Fruit fly (Drosophila melanogaster) whole organism, wandering third instar larva: ENCODE results near the gene CG15429.

ENCODE experiments used
- Abd-B ChIP-seq: fragments of >200 bp; optimal IDR thresholded peaks from 2 replicates; lab custom pipeline; 2017; ENCODE audit warnings: missing biosample characterization, missing genetic modification characterization
- CG32264 ChIP-seq: fragments of 200-800 bp; sonication (Bioruptor generic); optimal IDR thresholded peaks from 2 replicates; lab custom pipeline; 2016; ENCODE audit warnings: missing biosample characterization, missing genetic modification characterization
- CG9705 ChIP-seq: fragments of 200-800 bp; sonication (Bioruptor generic); optimal IDR thresholded peaks from 2 replicates; lab custom pipeline; 2018; ENCODE audit warnings: missing biosample characterization, mild to moderate bottlenecking, missing genetic modification characterization
- CrebA ChIP-seq: fragments of 200-800 bp; sonication (Bioruptor generic); optimal IDR thresholded peaks from 2 replicates; lab custom pipeline; 2016; ENCODE audit warnings: missing biosample characterization, mild to moderate bottlenecking, missing genetic modification characterization, borderline replicate concordance
- Dfd ChIP-seq: fragments of >200 bp; optimal IDR thresholded peaks from 2 replicates; lab custom pipeline; 2017; ENCODE audit warnings: missing biosample characterization, missing genetic modification characterization
- Dif ChIP-seq: fragments of 200-275, 200-300 bp; sonication (Bioruptor generic); optimal IDR thresholded peaks from 2 replicates; lab custom pipeline; 2018; ENCODE audit warnings: missing biosample characterization, missing genetic modification characterization; ENCODE audit not compliant: partially characterized antibody
- GATAd ChIP-seq: sonication (Bioruptor generic); optimal IDR thresholded peaks from 2 replicates; lab custom pipeline; 2016; ENCODE audit warnings: missing biosample characterization, missing genetic modification characterization
- HLH106 ChIP-seq: fragments of 200-800 bp; optimal IDR thresholded peaks from 3 replicates; lab custom pipeline; 2019; ENCODE audit warnings: missing biosample characterization, mild to moderate bottlenecking, missing genetic modification characterization, moderate library complexity
- Hnf4 ChIP-seq: fragments of 200-800 bp; sonication (Bioruptor generic); optimal IDR thresholded peaks from 2 replicates; lab custom pipeline; 2016; ENCODE audit warnings: missing biosample characterization, mild to moderate bottlenecking, missing genetic modification characterization
- Hr78 ChIP-seq: fragments of >200 bp; optimal IDR thresholded peaks from 2 replicates; lab custom pipeline; 2017; ENCODE audit warnings: missing biosample characterization, missing genetic modification characterization
- Hr83 ChIP-seq: fragments of 200-300 bp; sonication (Bioruptor generic); optimal IDR thresholded peaks from 2 replicates; lab custom pipeline; 2016; ENCODE audit warnings: missing biosample characterization, mild to moderate bottlenecking, missing genetic modification characterization, moderate library complexity; ENCODE audit not compliant: poor library complexity, severe bottlenecking
- Jra ChIP-seq: sonication (Bioruptor generic); optimal IDR thresholded peaks from 2 replicates; lab custom pipeline; 2016; ENCODE audit warnings: missing biosample characterization, missing genetic modification characterization
- Mio ChIP-seq: sonication (Bioruptor generic); optimal IDR thresholded peaks from 2 replicates; lab custom pipeline; 2016; ENCODE audit warnings: missing biosample characterization, missing genetic modification characterization
- Myc ChIP-seq: fragments of >200 bp; optimal IDR thresholded peaks from 2 replicates; lab custom pipeline; 2017
- N ChIP-seq: fragments of >200 bp; optimal IDR thresholded peaks from 2 replicates; lab custom pipeline; 2018; ENCODE audit warnings: missing biosample characterization, missing external identifiers, missing genetic modification characterization
- OdsH ChIP-seq: fragments of 200-800 bp; sonication (Bioruptor generic); optimal IDR thresholded peaks from 2 replicates; lab custom pipeline; 2016; ENCODE audit warnings: missing biosample characterization, mild to moderate bottlenecking, missing genetic modification characterization
- Rel ChIP-seq, 2 experiments: fragments of 200-800 bp; sonication (Bioruptor generic) in 1 of 2; optimal IDR thresholded peaks; 2 replicates in 1 of 2; 3 replicates in 1 of 2; lab custom pipeline; 2016 to 2019; ENCODE audit warnings: mild to moderate bottlenecking in 2 of 2, missing biosample characterization in 2 of 2, missing genetic modification characterization in 2 of 2, moderate library complexity in 1 of 2
- Sp1 ChIP-seq: fragments of 200-800 bp; sonication (Bioruptor generic); optimal IDR thresholded peaks from 3 replicates; lab custom pipeline; 2019; ENCODE audit warnings: missing biosample characterization, mild to moderate bottlenecking, missing genetic modification characterization, moderate library complexity
- Vsx2 ChIP-seq: fragments of 200-300, 225-300 bp; sonication (Bioruptor generic); optimal IDR thresholded peaks from 2 replicates; lab custom pipeline; 2018; ENCODE audit warnings: missing biosample characterization, missing genetic modification characterization; ENCODE audit not compliant: partially characterized antibody
- br ChIP-seq: fragments of 200-800 bp; sonication (Bioruptor generic); optimal IDR thresholded peaks from 2 replicates; lab custom pipeline; 2016; ENCODE audit warnings: missing biosample characterization, missing genetic modification characterization
- brk ChIP-seq: fragments of 200-800 bp; sonication (Bioruptor generic); optimal IDR thresholded peaks from 2 replicates; lab custom pipeline; 2016; ENCODE audit warnings: missing biosample characterization, mild to moderate bottlenecking, missing genetic modification characterization
- dl ChIP-seq, 2 experiments: fragments of 175-275, 200-275 bp in 1 of 2; fragments of 200-275 bp in 1 of 2; sonication (Bioruptor generic); optimal IDR thresholded peaks; lab custom pipeline; 2018; ENCODE audit warnings: mild to moderate bottlenecking in 2 of 2, missing biosample characterization in 2 of 2, missing genetic modification characterization in 2 of 2, moderate library complexity in 2 of 2; ENCODE audit not compliant: partially characterized antibody in 2 of 2, insufficient read depth in 1 of 2
- dmrt93B ChIP-seq: fragments of 200-800 bp; sonication (Bioruptor generic); optimal IDR thresholded peaks from 2 replicates; lab custom pipeline; 2018; ENCODE audit warnings: missing biosample characterization, mild to moderate bottlenecking, missing genetic modification characterization
- dsf ChIP-seq: sonication (Bioruptor generic); optimal IDR thresholded peaks from 2 replicates; lab custom pipeline; 2016; ENCODE audit warnings: missing biosample characterization, missing genetic modification characterization, borderline replicate concordance
- ey ChIP-seq: fragments of 200-800 bp; sonication (Bioruptor generic); optimal IDR thresholded peaks from 2 replicates; lab custom pipeline; 2016; ENCODE audit warnings: missing biosample characterization, missing genetic modification characterization
- foxo ChIP-seq, 2 experiments: fragments of 200-800 bp; sonication (Bioruptor generic); optimal IDR thresholded peaks; 2 replicates in 1 of 2; 3 replicates in 1 of 2; lab custom pipeline; 2016 to 2017; ENCODE audit warnings: missing biosample characterization in 2 of 2, missing genetic modification characterization in 2 of 2
- fru ChIP-seq: fragments of 200-800 bp; sonication (Bioruptor generic); optimal IDR thresholded peaks from 3 replicates; lab custom pipeline; 2016; ENCODE audit warnings: missing biosample characterization, mild to moderate bottlenecking, missing genetic modification characterization
- h ChIP-seq: fragments of 200-800 bp; sonication (Bioruptor generic); optimal IDR thresholded peaks from 3 replicates; lab custom pipeline; 2016; ENCODE audit warnings: missing biosample characterization, mild to moderate bottlenecking, missing genetic modification characterization
- jim ChIP-seq: fragments of 175-275, 200-325 bp; sonication (Bioruptor generic); optimal IDR thresholded peaks from 2 replicates; lab custom pipeline; 2016; ENCODE audit warnings: missing biosample characterization, mild to moderate bottlenecking, missing genetic modification characterization
- lola ChIP-seq: fragments of >200 bp; optimal IDR thresholded peaks from 2 replicates; lab custom pipeline; 2017; ENCODE audit warnings: missing biosample characterization, missing genetic modification characterization
- pan ChIP-seq: fragments of >200 bp; optimal IDR thresholded peaks from 2 replicates; lab custom pipeline; 2017
- psq ChIP-seq: fragments of 200-800 bp; sonication (Bioruptor generic); optimal IDR thresholded peaks from 3 replicates; lab custom pipeline; 2017; ENCODE audit warnings: missing biosample characterization, mild to moderate bottlenecking, missing genetic modification characterization, moderate library complexity
- rgr ChIP-seq: fragments of 200-800 bp; sonication (Bioruptor generic); optimal IDR thresholded peaks from 3 replicates; lab custom pipeline; 2016; ENCODE audit warnings: missing biosample characterization, mild to moderate bottlenecking, missing genetic modification characterization
- sage ChIP-seq: fragments of 200-800 bp; sonication (Bioruptor generic); optimal IDR thresholded peaks from 2 replicates; lab custom pipeline; 2016; ENCODE audit warnings: missing biosample characterization, mild to moderate bottlenecking, missing genetic modification characterization
- sv ChIP-seq: fragments of 200-800 bp; sonication (Bioruptor generic); optimal IDR thresholded peaks from 3 replicates; lab custom pipeline; 2016; ENCODE audit warnings: missing biosample characterization, missing genetic modification characterization
- tai ChIP-seq: sonication (Bioruptor generic); optimal IDR thresholded peaks from 2 replicates; lab custom pipeline; 2016; ENCODE audit warnings: missing biosample characterization, missing genetic modification characterization
- usp ChIP-seq: fragments of >200 bp; optimal IDR thresholded peaks from 2 replicates; lab custom pipeline; 2017; ENCODE audit warnings: missing biosample characterization, missing genetic modification characterization
- woc ChIP-seq: sonication (Bioruptor generic); optimal IDR thresholded peaks from 2 replicates; lab custom pipeline; 2016; ENCODE audit warnings: missing biosample characterization, mild to moderate bottlenecking, missing genetic modification characterization

The CG15429 gene

dm6 chr2L:4348545-4348944, 4.2 kb upstream of the CG15429 start:
- no peak for TF ChIP-seq dsf (GFP tag; lab: Kevin White, UChicago)
- no peak for TF ChIP-seq CG9705
- no peak for TF ChIP-seq Hr78
- TF ChIP-seq fru: no peak
- peak; percentile 17 for TF ChIP-seq rgr (GFP tag; lab: Kevin White, UChicago)
- TF ChIP-seq Rel (GFP tag; optimal IDR thresholded peaks at IDR 0.05; lab: Kevin White, UChicago): no peak
- no peak for TF ChIP-seq Rel (tag; optimal IDR thresholded peaks at IDR 0.05; lab: Kevin White, UChicago)
- TF ChIP-seq jim: no peak
- TF ChIP-seq Jra: no peak
- no peak for TF ChIP-seq tai (GFP tag; lab: Kevin White, UChicago)
- no peak for TF ChIP-seq Dif (GFP tag; lab: Kevin White, UChicago)
- TF ChIP-seq Dfd (GFP tag; lab: Kevin White, UChicago): no peak
- TF ChIP-seq foxo (GFP tag; optimal IDR thresholded peaks at IDR 0.05; lab: Kevin White, UChicago): peak in 1 of 2 experiments; percentile 33
- TF ChIP-seq lola (GFP tag; lab: Kevin White, UChicago): no peak
- peak; percentile 20 for TF ChIP-seq dmrt93B
- TF ChIP-seq Vsx2 (GFP tag; lab: Kevin White, UChicago): no peak
- TF ChIP-seq CG32264 (GFP tag; lab: Kevin White, UChicago): no peak
- TF ChIP-seq Abd-B (GFP tag; lab: Kevin White, UChicago): no peak
- peak; percentile 33 for TF ChIP-seq br (GFP tag; lab: Kevin White, UChicago)
- TF ChIP-seq dl (GFP tag; optimal IDR thresholded peaks at IDR 0.05; lab: Kevin White, UChicago; ENCODE audit: insufficient read depth in 1 of 2, partially characterized antibody in 2 of 2): no peak
- TF ChIP-seq woc (GFP tag; lab: Kevin White, UChicago): no peak
- no peak for TF ChIP-seq Myc
- TF ChIP-seq Mio (GFP tag; lab: Kevin White, UChicago): no peak
- no peak for TF ChIP-seq pan (lab: Kevin White, UChicago)
- TF ChIP-seq h (GFP tag; lab: Kevin White, UChicago): peak; percentile 44
- TF ChIP-seq OdsH (GFP tag; lab: Kevin White, UChicago): no peak
- no peak for TF ChIP-seq Hr83 (GFP tag; lab: Kevin White, UChicago)
- TF ChIP-seq Hnf4 (GFP tag; lab: Kevin White, UChicago): no peak
- TF ChIP-seq brk (GFP tag; lab: Kevin White, UChicago): no peak
- no peak for TF ChIP-seq GATAd (GFP tag; lab: Kevin White, UChicago)
- no peak for TF ChIP-seq sage (GFP tag; lab: Kevin White, UChicago)
- TF ChIP-seq ey (GFP tag; lab: Kevin White, UChicago): no peak
- TF ChIP-seq CrebA (GFP tag; lab: Kevin White, UChicago): no peak
- TF ChIP-seq sv (GFP tag; lab: Kevin White, UChicago): no peak
- TF ChIP-seq Sp1: peak; percentile 19
- TF ChIP-seq psq (GFP tag; lab: Kevin White, UChicago): peak; percentile 4
- TF ChIP-seq N (GFP tag; lab: Kevin White, UChicago): no peak
- no peak for TF ChIP-seq usp (GFP tag; lab: Kevin White, UChicago)
- peak; percentile 56 for TF ChIP-seq HLH106 (tag; lab: Kevin White, UChicago)

dm6 chr2L:4349677-4350076, 3.1 kb upstream of the CG15429 start:
- no peak for TF ChIP-seq dl (GFP tag; optimal IDR thresholded peaks at IDR 0.05; lab: Kevin White, UChicago; ENCODE audit: insufficient read depth in 1 of 2, partially characterized antibody in 2 of 2)
- no peak for TF ChIP-seq GATAd (GFP tag; lab: Kevin White, UChicago)
- no peak for TF ChIP-seq sage (GFP tag; lab: Kevin White, UChicago)
